Fruit fly (Drosophila melanogaster): ENCODE results near the gene CG42331.
A peak's percentile ranks its signal among the peaks of the same experiment; 100 is the strongest.

The CG42331 gene

dm6 chr3R:24829887-24830351 is 57.9 kb downstream of the CG42331 start, which contains the start of the genes Kaz and CG43273 (continued):
- TF ChIP-seq Ptx1 (GFP tag; IDR thresholded peaks at IDR 0.05) (peak; percentile 75), al (GFP tag; IDR thresholded peaks at IDR 0.05) (peak; percentile 36; the same call in 1 of the 2 replicates), ken (GFP tag; IDR thresholded peaks at IDR 0.05) (peak; percentile 57; the same call in 2 of the 3 replicates), CG34376 (GFP tag; optimal IDR thresholded peaks at IDR 0.05) (peak; percentile 14), Oli (tag; optimal IDR thresholded peaks at IDR 0.05) (peak; percentile 44), CG34422 (GFP tag; IDR thresholded peaks at IDR 0.05) (0 out of 3 replicates have a peak, but pooled peaks have one; percentile 52), Dad (GFP tag; optimal IDR thresholded peaks at IDR 0.05) (no peak), corto (GFP tag; optimal IDR thresholded peaks at IDR 0.05) (no peak), sisA (GFP tag; IDR thresholded peaks at IDR 0.05) (peak; percentile 5; the same call in 1 of the 2 replicates), CG9727 (GFP tag; optimal IDR thresholded peaks at IDR 0.05) (peak; percentile 32), Xbp1 (GFP tag; optimal IDR thresholded peaks at IDR 0.05) (peak; percentile 75), Adf1 (GFP tag; IDR thresholded peaks at IDR 0.05) (no peak), ems (GFP tag; optimal IDR thresholded peaks at IDR 0.05) (peak; percentile 6), Ets65A (GFP tag) (peak; percentile 87), Tbp (GFP tag; optimal IDR thresholded peaks at IDR 0.05) (no peak), CG15601 (tag; optimal IDR thresholded peaks at IDR 0.05) (peak; percentile 43), CG10654 (GFP tag; optimal IDR thresholded peaks at IDR 0.05) (peak; percentile 17), slou (GFP tag; optimal IDR thresholded peaks at IDR 0.05) (peak; percentile 35), Lhr (GFP tag; optimal IDR thresholded peaks at IDR 0.05) (no peak), peb (GFP tag; IDR thresholded peaks at IDR 0.05) (peak; percentile 37; the same call in 1 of the 2 replicates), Six4 (GFP tag; optimal IDR thresholded peaks at IDR 0.05) (peak; percentile 40), CG10147 (GFP tag; optimal IDR thresholded peaks at IDR 0.05) (no peak), chif (GFP tag; optimal IDR thresholded peaks at IDR 0.05) (peak in 1 of 2 experiments; percentile 11), CG10209 (GFP tag; optimal IDR thresholded peaks at IDR 0.05) (peak; percentile 37), CG7839 (tag; optimal IDR thresholded peaks at IDR 0.05) (no peak), CG31441 (GFP tag; IDR thresholded peaks at IDR 0.05) (no peak; the same call in 1 of the 2 replicates), Meics (GFP tag; optimal IDR thresholded peaks at IDR 0.05) (peak; percentile 58), CG4424 (GFP tag; optimal IDR thresholded peaks at IDR 0.05) (peak; percentile 51), ssp (GFP tag; IDR thresholded peaks at IDR 0.05) (0 out of 2 replicates have a peak, but pooled peaks have one; percentile 27), lbe (GFP tag; optimal IDR thresholded peaks at IDR 0.05) (peak; percentile 32), trem (tag; optimal IDR thresholded peaks at IDR 0.05) (peak; percentile 86), pum (GFP tag; optimal IDR thresholded peaks at IDR 0.05) (peak; percentile 0), psq (GFP tag; optimal IDR thresholded peaks at IDR 0.05) (peak; percentile 43), CG3838 (GFP tag; optimal IDR thresholded peaks at IDR 0.05) (peak; percentile 8), CG10274 (GFP tag; optimal IDR thresholded peaks at IDR 0.05) (no peak), Hsf (GFP tag; optimal IDR thresholded peaks at IDR 0.05) (peak; percentile 42), CG13775 (GFP tag; optimal IDR thresholded peaks at IDR 0.05) (peak; percentile 66), CG7271 (tag; optimal IDR thresholded peaks at IDR 0.05) (peak; percentile 2), BEAF-32 (GFP tag; optimal IDR thresholded peaks at IDR 0.05) (peak; percentile 27), esg (GFP tag; conservative IDR thresholded peaks at IDR 0.05) (peak; percentile 25; the same call in 1 of the 2 replicates), vfl (GFP tag; optimal IDR thresholded peaks at IDR 0.05) (no peak), CG9932 (GFP tag; IDR thresholded peaks at IDR 0.05) (peak; percentile 78), CG4820 (GFP tag; optimal IDR thresholded peaks at IDR 0.05) (peak; percentile 42), phol (tag; optimal IDR thresholded peaks at IDR 0.05) (peak; percentile 76), CG6791 (GFP tag; IDR thresholded peaks at IDR 0.05; ENCODE audit: partially characterized antibody) (no peak), CG2199 (GFP tag; IDR thresholded peaks at IDR 0.05) (no peak), cg (GFP tag; optimal IDR thresholded peaks at IDR 0.05) (no peak), CG12155 (GFP tag; optimal IDR thresholded peaks at IDR 0.05) (peak; percentile 61), ac (GFP tag; optimal IDR thresholded peaks at IDR 0.05) (no peak), CG32532 (GFP tag; IDR thresholded peaks at IDR 0.05) (peak; percentile 64), CG2120 (GFP tag; optimal IDR thresholded peaks at IDR 0.05) (peak; percentile 67)
